Fruit fly (Drosophila melanogaster): ENCODE results near the gene CG6693.

DNA sequence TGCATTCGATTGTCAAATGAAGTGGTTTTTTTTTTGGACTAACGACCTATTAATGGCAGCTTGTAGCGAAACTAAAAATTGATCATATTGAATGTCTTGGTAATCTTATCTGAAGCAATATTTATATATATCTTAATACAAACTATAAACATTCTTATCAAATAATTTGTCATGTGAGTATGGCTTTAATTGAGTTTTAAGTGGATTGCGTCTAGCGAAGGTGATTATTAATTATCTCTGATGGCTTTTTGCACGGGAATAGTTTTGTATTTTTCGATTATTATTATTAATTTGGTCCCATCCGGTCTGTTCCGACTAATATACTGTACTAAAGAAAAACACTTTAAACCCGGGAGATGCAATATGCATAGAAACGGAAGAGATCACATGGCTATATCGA is 25.4 kb upstream of the CG6693 start:
- TF ChIP-seq Hr4 (GFP tag; optimal IDR thresholded peaks at IDR 0.05) (no peak), Hr39 (GFP tag; optimal IDR thresholded peaks at IDR 0.05) (no peak), OdsH (GFP tag; optimal IDR thresholded peaks at IDR 0.05) (no peak), CG8632 (GFP tag; optimal IDR thresholded peaks at IDR 0.05) (no peak), CG32006 (GFP tag; optimal IDR thresholded peaks at IDR 0.05) (no peak), Sox102F (GFP tag; optimal IDR thresholded peaks at IDR 0.05) (no peak), CG8319 (GFP tag; optimal IDR thresholded peaks at IDR 0.05) (no peak), topi (GFP tag; optimal IDR thresholded peaks at IDR 0.05) (no peak), CG6163 (GFP tag; IDR thresholded peaks at IDR 0.05) (no peak), Ets96B (tag; optimal IDR thresholded peaks at IDR 0.05) (no peak), CG4318 (GFP tag; optimal IDR thresholded peaks at IDR 0.05) (no peak), CG15336 (GFP tag; IDR thresholded peaks at IDR 0.05) (no peak), CG7368 (GFP tag; optimal IDR thresholded peaks at IDR 0.05) (no peak)
